Fruit fly (Drosophila melanogaster): ENCODE data around the gene tipE.
A peak's percentile ranks its signal among the peaks of the same experiment; 100 is the strongest.

Gene tipE

DNA sequence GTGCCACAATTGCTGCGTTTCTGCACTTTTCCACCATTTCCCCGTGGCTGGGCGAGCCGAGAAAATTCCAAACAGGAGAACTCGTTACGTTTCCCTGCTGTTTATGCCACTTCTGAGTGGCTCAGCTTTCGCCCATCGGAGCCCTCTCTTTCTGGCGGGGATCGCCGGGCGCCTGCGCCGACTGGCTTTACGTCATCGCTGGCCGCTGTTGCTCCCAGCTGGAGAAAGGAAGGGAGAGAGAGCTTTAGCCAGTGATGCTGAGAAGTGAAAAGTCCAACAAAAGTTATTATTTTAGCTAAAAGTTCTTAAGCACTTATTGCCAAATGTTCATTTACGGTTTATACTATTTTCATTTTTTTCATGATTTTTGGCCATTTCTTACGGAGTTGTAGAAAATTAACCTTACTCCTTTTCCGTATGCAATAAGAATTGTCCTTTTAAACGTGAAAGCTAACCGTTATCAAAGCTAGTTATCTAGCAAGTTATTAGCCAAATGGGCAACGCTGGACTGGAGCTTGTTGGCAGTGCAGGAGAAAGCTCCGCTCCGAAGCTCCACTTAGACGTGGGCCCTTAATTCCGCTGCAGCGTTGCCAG is at the start of gene tipE, which contains the start of gene Teh2:
Gene tipE, plus strand, starts transcription at position 570 of the 594 bp plus-strand sequence.
Gene Teh2, minus strand, starts transcription at position 94 of the 594 bp plus-strand sequence.
- TF ChIP-seq CG8478 (optimal IDR thresholded peaks at IDR 0.05) (no peak), CTCF (optimal IDR thresholded peaks at IDR 0.05) (no peak)

DNA sequence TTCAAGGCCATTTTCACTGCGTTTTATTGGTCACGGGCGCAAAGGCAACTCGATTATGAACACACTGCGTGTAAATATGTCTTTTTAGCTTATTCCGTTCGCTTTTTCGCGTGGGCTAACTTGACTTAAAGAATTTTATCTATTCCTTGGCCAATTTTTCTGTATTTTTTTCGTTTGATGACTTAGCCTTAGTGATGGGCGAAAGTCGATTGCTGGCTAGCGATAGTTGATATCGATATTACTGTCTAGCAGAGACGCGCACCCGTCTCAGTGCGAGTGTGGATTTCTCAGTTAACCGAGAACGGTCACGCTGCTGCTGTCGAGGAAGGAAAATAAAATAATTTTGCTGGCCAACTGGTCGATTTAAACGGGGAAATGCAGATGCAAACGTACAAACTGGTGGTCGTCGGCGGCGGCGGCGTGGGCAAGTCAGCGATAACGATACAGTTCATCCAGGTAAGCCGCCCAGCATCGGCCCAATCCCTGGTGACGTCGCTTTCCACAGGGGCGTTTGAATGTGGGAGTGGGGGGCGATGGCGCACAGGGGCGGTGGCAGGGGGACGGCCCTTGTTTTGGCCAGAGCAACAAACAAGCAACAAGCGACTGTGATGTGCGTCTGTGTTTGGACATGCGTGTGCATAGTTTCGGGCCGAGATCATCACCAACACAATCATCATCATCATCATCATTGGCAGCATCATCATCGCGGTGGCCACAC is 49.3 kb upstream of the tipE start, which contains the start of the genes Rop and Ras64B:
Gene Rop, minus strand, starts transcription at position 193 of the 718 bp plus-strand sequence.
Gene Ras64B, plus strand, starts transcription at position 273 of the 718 bp plus-strand sequence.
- TF ChIP-seq CG8478 (optimal IDR thresholded peaks at IDR 0.05) = no peak
- TF ChIP-seq CTCF (optimal IDR thresholded peaks at IDR 0.05) = peak in 1 of 2 experiments; percentile 43

dm6 chr3L:4141167-4141566 is 47.1 kb upstream of the tipE start, which contains the start of gene Akh:
TSS of gene Akh (plus strand) at chr3L:4141467.
- TF ChIP-seq CG8478 (optimal IDR thresholded peaks at IDR 0.05) = no peak
- TF ChIP-seq CTCF (optimal IDR thresholded peaks at IDR 0.05) = no peak

dm6 chr3L:4142064-4142463 is 46.2 kb upstream of the tipE start, which contains the start of gene CG32260:
TSS of gene CG32260 (plus strand) at chr3L:4142364.
- TF ChIP-seq CG8478 (optimal IDR thresholded peaks at IDR 0.05) (no peak), CTCF (optimal IDR thresholded peaks at IDR 0.05) (no peak)

- TF ChIP-seq CG8478 (optimal IDR thresholded peaks at IDR 0.05) (no peak), CTCF (optimal IDR thresholded peaks at IDR 0.05) (no peak)
These were observed 43.1 kb upstream of the tipE start for dm6 chr3L:4145229-4145628.

dm6 chr3L:4148406-4148975 is 39.8 kb upstream of the tipE start, which contains the start of gene CG1299:
TSS of gene CG1299 (plus strand) at chr3L:4148696.
- no peak for TF ChIP-seq CG8478 (optimal IDR thresholded peaks at IDR 0.05)
- no peak for TF ChIP-seq CTCF (optimal IDR thresholded peaks at IDR 0.05)

dm6 chr3L:4157852-4158251 is 30.4 kb upstream of the tipE start:
- TF ChIP-seq CG8478 (optimal IDR thresholded peaks at IDR 0.05) (no peak), CTCF (optimal IDR thresholded peaks at IDR 0.05) (no peak)

dm6 chr3L:4158361-4158760 is 29.9 kb upstream of the tipE start:
- TF ChIP-seq CTCF (optimal IDR thresholded peaks at IDR 0.05) = no peak
- TF ChIP-seq CG8478 (optimal IDR thresholded peaks at IDR 0.05) = no peak

DNA sequence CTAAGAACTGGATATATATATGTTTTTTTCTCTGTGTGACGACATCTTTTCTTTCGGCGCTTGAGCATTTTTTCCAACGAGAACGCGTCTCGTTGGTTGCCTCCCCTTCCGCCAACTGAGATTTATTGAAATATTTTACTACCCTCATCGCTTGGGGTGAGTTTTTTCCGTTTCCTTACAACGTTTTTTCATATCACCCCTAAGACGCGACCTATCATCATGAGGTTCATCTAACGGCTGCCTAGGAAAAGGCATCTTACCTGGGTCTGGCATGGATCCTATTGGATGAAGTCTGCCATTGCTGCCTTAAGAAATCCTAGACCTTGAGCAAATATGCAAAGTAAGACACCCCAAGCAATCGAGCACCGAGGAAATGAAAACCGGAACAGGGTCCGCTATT is 29.0 kb upstream of the tipE start:
- TF ChIP-seq CTCF (optimal IDR thresholded peaks at IDR 0.05) = no peak

DNA sequence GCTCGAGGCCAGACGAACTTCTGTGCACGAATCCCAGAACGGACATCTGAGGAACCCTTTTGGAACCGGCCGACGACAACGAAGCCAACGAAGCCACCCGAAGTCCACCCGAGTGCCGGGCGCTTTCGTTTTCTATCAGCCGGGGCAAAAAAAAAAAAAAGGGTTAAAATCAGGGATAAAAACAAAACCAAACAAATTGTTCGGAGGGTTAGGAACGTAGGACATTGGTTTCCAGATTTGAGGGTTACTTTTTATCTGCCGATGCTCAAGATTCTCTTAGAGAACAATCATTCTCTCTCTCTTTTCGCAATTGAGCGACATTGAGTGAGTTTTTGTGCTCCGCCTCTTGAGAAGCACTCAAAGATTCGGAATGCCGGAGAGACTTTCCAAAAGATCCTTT is 27.4 kb upstream of the tipE start, which contains the start of gene nab:
Gene nab, minus strand, starts transcription at position 7 of the 400 bp plus-strand sequence.
- TF ChIP-seq CTCF (optimal IDR thresholded peaks at IDR 0.05) = no peak
- no peak for TF ChIP-seq CG8478 (optimal IDR thresholded peaks at IDR 0.05)

DNA sequence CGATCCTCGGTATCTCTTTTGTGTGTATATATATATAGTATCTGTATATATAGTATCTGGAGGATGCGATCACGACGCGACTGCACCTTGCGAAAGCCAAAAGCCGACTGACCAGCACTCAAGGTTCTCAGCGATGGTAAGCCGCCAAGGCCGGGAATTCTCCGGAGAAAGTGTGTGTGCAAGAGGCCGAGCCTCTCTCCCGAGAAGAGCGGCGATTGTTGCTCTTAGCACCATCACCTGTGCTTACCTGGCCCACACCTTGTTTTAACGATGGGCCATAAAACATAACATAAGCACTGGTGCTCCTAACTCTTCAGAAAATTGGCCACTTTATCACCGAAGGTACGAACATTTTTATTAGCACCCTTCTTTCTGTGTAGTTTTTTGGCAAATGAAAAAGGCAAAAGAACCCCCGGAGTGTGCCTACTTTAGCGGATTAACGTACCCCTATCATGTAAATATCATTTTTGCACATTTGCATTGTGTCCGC is 20.9 kb upstream of the tipE start, which contains the start of gene mas:
Gene mas, minus strand, starts transcription at position 112 of the 490 bp plus-strand sequence.
- TF ChIP-seq CG8478 (optimal IDR thresholded peaks at IDR 0.05) = no peak
- no peak for TF ChIP-seq CTCF (optimal IDR thresholded peaks at IDR 0.05)

- no peak for TF ChIP-seq CG8478 (optimal IDR thresholded peaks at IDR 0.05)
- peak in 1 of 2 experiments; percentile 15 for TF ChIP-seq CTCF (optimal IDR thresholded peaks at IDR 0.05)
These were observed 18.2 kb upstream of the tipE start, which contains the start of gene Ero1L for dm6 chr3L:4169957-4170651. TSS of gene Ero1L (plus strand) at chr3L:4170404.

dm6 chr3L:4173584-4173983 is 14.7 kb upstream of the tipE start, which contains the start of gene CG18675:
TSS of gene CG18675 (plus strand) at chr3L:4173884.
- TF ChIP-seq CG8478 (optimal IDR thresholded peaks at IDR 0.05) (no peak), CTCF (optimal IDR thresholded peaks at IDR 0.05) (no peak)

DNA sequence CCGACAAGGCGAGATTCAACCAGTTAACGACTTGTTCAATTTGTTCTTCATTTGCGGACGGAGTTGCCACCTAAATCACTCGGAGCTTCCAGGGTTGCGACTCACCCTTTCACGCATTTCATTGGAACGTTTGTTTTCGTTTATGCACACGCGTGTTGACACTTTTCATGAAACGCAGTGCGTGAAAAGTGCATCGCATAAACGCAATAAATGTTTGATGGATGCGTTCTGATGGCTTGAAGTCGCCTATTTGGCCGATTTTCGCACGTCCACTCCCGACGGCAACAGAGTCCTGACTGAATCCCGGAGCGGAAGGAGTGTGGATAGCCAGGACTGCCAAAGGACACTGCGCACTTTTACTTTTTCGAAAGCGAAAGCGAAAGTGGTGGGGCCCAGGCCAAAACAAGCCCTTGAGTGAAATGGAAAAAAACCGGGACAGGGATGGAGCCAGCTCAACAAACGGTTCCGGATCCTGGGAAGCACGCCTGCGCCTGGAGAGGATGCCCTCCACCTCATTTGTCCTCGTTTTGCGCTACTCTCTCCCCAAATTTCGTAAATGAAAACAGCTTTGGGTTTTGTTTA is 10.2 kb upstream of the tipE start, which contains the start of gene Teh4:
Gene Teh4, minus strand, starts transcription at position 290 of the 582 bp plus-strand sequence.
- TF ChIP-seq CG8478 (optimal IDR thresholded peaks at IDR 0.05) (no peak), CTCF (optimal IDR thresholded peaks at IDR 0.05) (no peak)

All from S2 (cell line).